Worm (Caenorhabditis elegans) whole organism, L2 larva: ENCODE measurements around the gene egg-3.

Experiments used
- R02D3.7 ChIP-seq: fragments of 150-350 bp; optimal IDR thresholded peaks from 2 replicates; lab custom pipeline; 2014; ENCODE audit warnings: missing biosample characterization, missing genetic modification characterization
- aly-2 ChIP-seq: fragments of 150-350 bp; optimal IDR thresholded peaks from 2 replicates; lab custom pipeline; 2014; ENCODE audit warnings: missing biosample characterization, missing genetic modification characterization
- ceh-82 ChIP-seq: fragments of 150-350 bp; optimal IDR thresholded peaks from 2 replicates; lab custom pipeline; 2014; ENCODE audit warnings: missing biosample characterization, missing genetic modification characterization
- fos-1 ChIP-seq: fragments of 150-350 bp; optimal IDR thresholded peaks from 2 replicates; lab custom pipeline; 2014; ENCODE audit warnings: missing biosample characterization, missing genetic modification characterization
- nhr-10 ChIP-seq: sonication (generic microtip); optimal IDR thresholded peaks from 2 replicates; lab custom pipeline; 2017; ENCODE audit warnings: missing biosample characterization, missing genetic modification characterization
- nhr-12 ChIP-seq: fragments of 150-350 bp; optimal IDR thresholded peaks from 2 replicates; lab custom pipeline; 2014; ENCODE audit warnings: missing biosample characterization, missing genetic modification characterization
- skn-1 ChIP-seq: sonication (generic microtip); optimal IDR thresholded peaks from 2 replicates; lab custom pipeline; 2017; ENCODE audit warnings: missing biosample characterization, missing genetic modification characterization
- unc-62 ChIP-seq: fragments of 150-350 bp; optimal IDR thresholded peaks from 2 replicates; lab custom pipeline; 2014; ENCODE audit warnings: missing biosample characterization, missing genetic modification reagents, missing genetic modification characterization
- zag-1 ChIP-seq: fragments of 150-350 bp; optimal IDR thresholded peaks from 2 replicates; lab custom pipeline; 2014; ENCODE audit warnings: missing biosample characterization, missing genetic modification characterization

ce11 chrII:10894996-10895395 lies 10.8 kb upstream of the egg-3 start, which contains the start of gene sra-10:
- TF ChIP-seq aly-2 (tag; lab: Kevin White, UChicago) (no peak), nhr-10 (no peak), zag-1 (no peak), skn-1 (tag; lab: Kevin White, UChicago) (no peak), R02D3.7 (tag; lab: Kevin White, UChicago) (no peak), ceh-82 (tag; lab: Kevin White, UChicago) (no peak), nhr-12 (tag; lab: Kevin White, UChicago) (no peak), fos-1 (tag; lab: Kevin White, UChicago) (no peak), unc-62 (no peak)
